Worm (Caenorhabditis elegans) whole organism, L4 larva: ENCODE results near the gene F55C10.4.

ENCODE experiments used
- ctbp-1 ChIP-seq: fragments of 200-800 bp; sonication (Bioruptor generic); IDR thresholded peaks from 2 replicates; pipeline ENCODE4 v1.3.6; 2022; ENCODE audit warnings: missing genetic modification reagents, missing genetic modification characterization, missing compliant biosample characterization
- daf-8 ChIP-seq: fragments of 200-800 bp; sonication (Bioruptor generic); IDR thresholded peaks from 2 replicates; pipeline ENCODE4 v1.3.6; 2022; ENCODE audit warnings: missing genetic modification characterization, missing compliant biosample characterization
- dpl-1 ChIP-seq: fragments of 150-350 bp; optimal IDR thresholded peaks from 2 replicates; lab custom pipeline; 2014; ENCODE audit warnings: missing biosample characterization, missing genetic modification reagents, missing genetic modification characterization
- fos-1 ChIP-seq: fragments of 150-350 bp; optimal IDR thresholded peaks from 2 replicates; lab custom pipeline; 2014; ENCODE audit warnings: missing biosample characterization, missing genetic modification characterization
- hmg-1.1 ChIP-seq: fragments of 200-800 bp; sonication (Bioruptor generic); IDR thresholded peaks from 2 replicates; pipeline ENCODE4 v1.3.6; 2022; ENCODE audit warnings: missing genetic modification reagents, missing genetic modification characterization, missing compliant biosample characterization
- lim-7 ChIP-seq: fragments of 200-800 bp; sonication (Bioruptor generic); IDR thresholded peaks from 2 replicates; pipeline ENCODE4 v1.3.6; 2022; ENCODE audit warnings: missing genetic modification characterization, missing compliant biosample characterization
- mes-2 ChIP-seq: sonication (generic microtip); optimal IDR thresholded peaks from 2 replicates; lab custom pipeline; 2016; ENCODE audit warnings: missing genotype, mild to moderate bottlenecking, missing genetic modification characterization, missing compliant biosample characterization; ENCODE audit not compliant: poor library complexity, severe bottlenecking
- zag-1 ChIP-seq: fragments of 150-350 bp; optimal IDR thresholded peaks from 2 replicates; lab custom pipeline; 2014; ENCODE audit warnings: missing biosample characterization, missing genetic modification characterization
- zip-2 ChIP-seq: fragments of 150-350 bp; optimal IDR thresholded peaks from 2 replicates; lab custom pipeline; 2014; ENCODE audit warnings: missing biosample characterization, missing genetic modification characterization
- ztf-11 ChIP-seq: fragments of 150-350 bp; optimal IDR thresholded peaks from 2 replicates; lab custom pipeline; 2014; ENCODE audit warnings: missing biosample characterization, missing genetic modification characterization

- TF ChIP-seq zag-1 (tag; lab: Kevin White, UChicago) (no peak), lim-7 (GFP tag; lab: Robert Waterston, UW) (no peak), mes-2 (no peak), zip-2 (tag; lab: Kevin White, UChicago) (no peak), hmg-1.1 (GFP tag; lab: Robert Waterston, UW) (no peak), fos-1 (tag; lab: Kevin White, UChicago) (no peak), ctbp-1 (GFP tag; lab: Robert Waterston, UW) (no peak), ztf-11 (no peak), dpl-1 (GFP tag; lab: Kevin White, UChicago) (no peak), daf-8 (no peak)
These were observed 16.1 kb downstream of the F55C10.4 start, which contains the start of gene nas-19 for ce11 chrV:11402610-11403009.
